Worm (Caenorhabditis elegans) whole organism, young adult: Measurements from ENCODE around the gene perm-1.

Experiments
- B0019.2 ChIP-seq: fragments of 200-800 bp; sonication (Bioruptor generic); conservative IDR thresholded peaks from 2 replicates; pipeline ENCODE4 v1.3.6; 2022; ENCODE audit warnings: missing genetic modification reagents, missing genetic modification characterization, missing compliant biosample characterization
- B0336.3 ChIP-seq: fragments of 200-800 bp; sonication (Bioruptor generic); IDR thresholded peaks from 2 replicates; pipeline ENCODE4 v1.3.6; 2022; ENCODE audit warnings: missing genetic modification characterization, missing compliant biosample characterization
- C17E4.6 ChIP-seq: fragments of 200-800 bp; sonication (Bioruptor generic); IDR thresholded peaks from 2 replicates; pipeline ENCODE4 v1.3.6; 2022; ENCODE audit warnings: missing genetic modification reagents, missing genetic modification characterization, missing compliant biosample characterization
- D2030.7 ChIP-seq: fragments of 200-800 bp; sonication (Bioruptor generic); IDR thresholded peaks from 2 replicates; pipeline ENCODE4 v1.3.6; 2022; ENCODE audit warnings: missing genetic modification reagents, missing genetic modification characterization, missing compliant biosample characterization
- F10E7.11 ChIP-seq: sonication (generic microtip); optimal IDR thresholded peaks from 2 replicates; lab custom pipeline; 2017; ENCODE audit warnings: mild to moderate bottlenecking, missing genetic modification characterization, moderate library complexity, missing compliant biosample characterization
- F39B2.1 ChIP-seq: fragments of 200-800 bp; sonication (Bioruptor generic); IDR thresholded peaks from 2 replicates; pipeline ENCODE4 v1.3.6; 2022; ENCODE audit warnings: missing genetic modification reagents, missing genetic modification characterization, missing compliant biosample characterization
- F55B11.4 ChIP-seq: sonication (generic microtip); optimal IDR thresholded peaks from 2 replicates; lab custom pipeline; 2016; ENCODE audit warnings: missing compliant biosample characterization, missing genetic modification characterization, borderline replicate concordance; ENCODE audit not compliant: insufficient read depth
- F57A8.1 ChIP-seq: fragments of 200-800 bp; sonication (Bioruptor generic); optimal IDR thresholded peaks from 2 replicates; lab custom pipeline; 2018; ENCODE audit warnings: mild to moderate bottlenecking, missing genetic modification characterization, moderate library complexity, missing compliant biosample characterization
- F57C9.4 ChIP-seq: sonication (generic microtip); optimal IDR thresholded peaks from 2 replicates; lab custom pipeline; 2017; ENCODE audit warnings: mild to moderate bottlenecking, missing genetic modification characterization, missing compliant biosample characterization
- K11D2.4 ChIP-seq: fragments of 200-800 bp; sonication (Bioruptor generic); IDR thresholded peaks from 2 replicates; pipeline ENCODE4 v1.3.6; 2022; ENCODE audit warnings: missing genetic modification reagents, missing genetic modification characterization, missing compliant biosample characterization
- T07F8.4 ChIP-seq: sonication (generic microtip); optimal IDR thresholded peaks from 2 replicates; lab custom pipeline; 2016; ENCODE audit warnings: mild to moderate bottlenecking, missing genetic modification characterization, moderate library complexity, missing compliant biosample characterization
- atf-7 ChIP-seq: sonication (generic microtip); optimal IDR thresholded peaks from 2 replicates; lab custom pipeline; 2017; ENCODE audit warnings: mild to moderate bottlenecking, missing genetic modification characterization, missing compliant biosample characterization
- attf-5 ChIP-seq: fragments of 200-800 bp; sonication (Bioruptor generic); optimal IDR thresholded peaks from 2 replicates; lab custom pipeline; 2018; ENCODE audit warnings: mild to moderate bottlenecking, missing genetic modification characterization, missing compliant biosample characterization
- ccch-3 ChIP-seq: fragments of 200-800 bp; sonication (Bioruptor generic); optimal IDR thresholded peaks from 2 replicates; lab custom pipeline; 2018; ENCODE audit warnings: mild to moderate bottlenecking, missing genetic modification characterization, missing compliant biosample characterization
- cebp-1 ChIP-seq, 2 experiments: fragments of 200-800 bp in 1 of 2; sonication (Bioruptor generic) in 1 of 2; sonication (generic microtip) in 1 of 2; IDR thresholded peaks in 1 of 2; optimal IDR thresholded peaks in 1 of 2; 2 replicates each; pipeline versions ENCODE4 v1.3.6 to Lab custom; 2017 to 2022; ENCODE audit warnings: missing compliant biosample characterization in 2 of 2, missing genetic modification characterization in 2 of 2, mild to moderate bottlenecking in 1 of 2, missing genetic modification reagents in 1 of 2, moderate library complexity in 1 of 2
- ceh-58 ChIP-seq: fragments of 200-800 bp; sonication (Bioruptor generic); IDR thresholded peaks from 2 replicates; pipeline ENCODE4 v1.3.6; 2022; ENCODE audit warnings: missing genetic modification characterization, missing compliant biosample characterization
- ceh-91 ChIP-seq: fragments of 200-800 bp; sonication (Bioruptor generic); IDR thresholded peaks from 2 replicates; pipeline ENCODE4 v1.3.6; 2022; ENCODE audit warnings: missing genetic modification reagents, missing genetic modification characterization, missing compliant biosample characterization
- chd-7 ChIP-seq: sonication (generic microtip); optimal IDR thresholded peaks from 2 replicates; lab custom pipeline; 2016; ENCODE audit warnings: mild to moderate bottlenecking, missing genetic modification characterization, moderate library complexity, missing compliant biosample characterization
- die-1 ChIP-seq: sonication (generic microtip); optimal IDR thresholded peaks from 2 replicates; lab custom pipeline; 2016; ENCODE audit warnings: missing genotype, mild to moderate bottlenecking, missing genetic modification characterization, missing compliant biosample characterization
- dpff-1 ChIP-seq: sonication (generic microtip); optimal IDR thresholded peaks from 2 replicates; lab custom pipeline; 2017; ENCODE audit warnings: mild to moderate bottlenecking, missing genetic modification characterization, missing compliant biosample characterization
- efl-1 ChIP-seq: fragments of 150-350 bp; optimal IDR thresholded peaks from 2 replicates; lab custom pipeline; 2014; ENCODE audit warnings: missing biosample characterization, missing genetic modification reagents, missing genetic modification characterization
- egl-44 ChIP-seq: fragments of 200-800 bp; sonication (Bioruptor generic); IDR thresholded peaks from 2 replicates; pipeline ENCODE4 v1.3.6; 2022; ENCODE audit warnings: missing genetic modification reagents, missing genetic modification characterization, missing compliant biosample characterization
- ets-4 ChIP-seq: fragments of 200-800 bp; sonication (Bioruptor generic); optimal IDR thresholded peaks from 2 replicates; lab custom pipeline; 2018; ENCODE audit warnings: mild to moderate bottlenecking, missing genetic modification characterization, missing compliant biosample characterization
- hrde-1 ChIP-seq: sonication (generic microtip); optimal IDR thresholded peaks from 2 replicates; lab custom pipeline; 2016; ENCODE audit warnings: missing genetic modification characterization, mild to moderate bottlenecking, missing compliant biosample characterization, moderate library complexity, missing genotype, missing genetic modification reagents, borderline replicate concordance
- hsf-1 ChIP-seq: fragments of 200-800 bp; sonication (Bioruptor generic); IDR thresholded peaks from 2 replicates; pipeline ENCODE4 v1.3.6; 2022; ENCODE audit warnings: missing genetic modification reagents, missing genetic modification characterization, missing compliant biosample characterization
- lag-1 ChIP-seq: fragments of 200-800 bp; sonication (Bioruptor generic); IDR thresholded peaks from 2 replicates; pipeline ENCODE4 v1.3.6; 2022; ENCODE audit warnings: missing genetic modification reagents, missing genetic modification characterization, missing compliant biosample characterization
- let-607 ChIP-seq, 2 experiments: fragments of 200-800 bp in 1 of 2; sonication (Bioruptor generic) in 1 of 2; sonication (generic microtip) in 1 of 2; optimal IDR thresholded peaks; 2 replicates each; lab custom pipeline; 2016 to 2018; ENCODE audit warnings: mild to moderate bottlenecking in 2 of 2, missing compliant biosample characterization in 2 of 2, missing genetic modification characterization in 2 of 2, moderate library complexity in 2 of 2, missing genotype in 1 of 2
- lin-54 ChIP-seq: fragments of 200-800 bp; sonication (Bioruptor generic); optimal IDR thresholded peaks from 2 replicates; lab custom pipeline; 2018; ENCODE audit warnings: mild to moderate bottlenecking, missing genetic modification characterization, missing compliant biosample characterization
- lsl-1 ChIP-seq: fragments of 200-800 bp; sonication (Bioruptor generic); optimal IDR thresholded peaks from 2 replicates; lab custom pipeline; 2018; ENCODE audit warnings: mild to moderate bottlenecking, missing genetic modification characterization, moderate library complexity, missing compliant biosample characterization
- madf-3 ChIP-seq: fragments of 200-800 bp; sonication (Bioruptor generic); IDR thresholded peaks from 2 replicates; pipeline ENCODE4 v1.3.6; 2022; ENCODE audit warnings: missing genetic modification reagents, missing genetic modification characterization, missing compliant biosample characterization
- madf-6 ChIP-seq: fragments of 200-800 bp; sonication (Bioruptor generic); IDR thresholded peaks from 2 replicates; pipeline ENCODE4 v1.3.6; 2022; ENCODE audit warnings: missing genetic modification reagents, missing genetic modification characterization, missing compliant biosample characterization
- madf-8 ChIP-seq: fragments of 200-800 bp; sonication (Bioruptor generic); conservative IDR thresholded peaks from 2 replicates; pipeline ENCODE4 v1.3.6; 2022; ENCODE audit warnings: missing genetic modification reagents, missing genetic modification characterization, missing compliant biosample characterization
- nfya-2 ChIP-seq: fragments of 200-800 bp; sonication (Bioruptor generic); IDR thresholded peaks from 2 replicates; pipeline ENCODE4 v1.3.6; 2022; ENCODE audit warnings: missing genetic modification reagents, missing genetic modification characterization, missing compliant biosample characterization
- nfyb-1 ChIP-seq: fragments of 200-800 bp; sonication (Bioruptor generic); IDR thresholded peaks from 2 replicates; pipeline ENCODE4 v1.3.6; 2022; ENCODE audit warnings: missing genetic modification reagents, missing genetic modification characterization, missing compliant biosample characterization
- nhr-120 ChIP-seq: fragments of 200-800 bp; sonication (Bioruptor generic); IDR thresholded peaks from 2 replicates; pipeline ENCODE4 v1.3.6; 2022; ENCODE audit warnings: missing genetic modification characterization, missing compliant biosample characterization
- nhr-179 ChIP-seq: sonication (generic microtip); optimal IDR thresholded peaks from 2 replicates; lab custom pipeline; 2016; ENCODE audit warnings: mild to moderate bottlenecking, missing genetic modification characterization, missing compliant biosample characterization
- rec-8 ChIP-seq, 2 experiments: sonication (generic microtip); optimal IDR thresholded peaks; 2 replicates each; lab custom pipeline; 2016; ENCODE audit warnings: mild to moderate bottlenecking in 2 of 2, missing genetic modification characterization in 2 of 2, missing genetic modification reagents in 2 of 2, missing genotype in 2 of 2, missing biosample characterization in 1 of 2, missing compliant biosample characterization in 1 of 2, moderate library complexity in 1 of 2
- sdz-38 ChIP-seq: sonication (generic microtip); optimal IDR thresholded peaks from 2 replicates; lab custom pipeline; 2016; ENCODE audit warnings: missing genotype, missing genetic modification characterization, missing compliant biosample characterization
- sea-2 ChIP-seq: fragments of 200-800 bp; sonication (Bioruptor generic); IDR thresholded peaks from 2 replicates; pipeline ENCODE4 v1.3.6; 2022; ENCODE audit warnings: missing genetic modification characterization, missing compliant biosample characterization
- tbp1 ChIP-seq: fragments of 200-800 bp; sonication (Bioruptor generic); optimal IDR thresholded peaks from 2 replicates; lab custom pipeline; 2018; ENCODE audit warnings: mild to moderate bottlenecking, missing genetic modification characterization, missing compliant biosample characterization
- tbx-9 ChIP-seq: sonication (generic microtip); optimal IDR thresholded peaks from 2 replicates; lab custom pipeline; 2016; ENCODE audit warnings: borderline replicate concordance, missing genetic modification characterization, inconsistent platforms, missing compliant biosample characterization
- tlf-1 ChIP-seq: fragments of 200-800 bp; sonication (Bioruptor generic); optimal IDR thresholded peaks from 2 replicates; lab custom pipeline; 2018; ENCODE audit warnings: mild to moderate bottlenecking, missing genetic modification characterization, missing compliant biosample characterization
- unc-130 ChIP-seq: sonication (generic microtip); optimal IDR thresholded peaks from 2 replicates; lab custom pipeline; 2016; ENCODE audit warnings: missing genetic modification reagents, missing genetic modification characterization, missing compliant biosample characterization
- unc-62 ChIP-seq: fragments of 150-350 bp; optimal IDR thresholded peaks from 2 replicates; lab custom pipeline; 2014; ENCODE audit warnings: missing biosample characterization, missing genetic modification reagents, missing genetic modification characterization
- xnd-1 ChIP-seq: sonication (generic microtip); optimal IDR thresholded peaks from 2 replicates; lab custom pipeline; 2016; ENCODE audit warnings: missing genotype, missing genetic modification reagents, missing genetic modification characterization, missing compliant biosample characterization
- ztf-25 ChIP-seq: fragments of 200-800 bp; sonication (Bioruptor generic); IDR thresholded peaks from 2 replicates; pipeline ENCODE4 v1.3.6; 2022; ENCODE audit warnings: missing genetic modification reagents, missing genetic modification characterization, missing compliant biosample characterization
- ztf-3 ChIP-seq: fragments of 200-800 bp; sonication (Bioruptor generic); optimal IDR thresholded peaks from 2 replicates; lab custom pipeline; 2018; ENCODE audit warnings: mild to moderate bottlenecking, missing genetic modification characterization, missing compliant biosample characterization

Gene perm-1

ce11 chrII:7877744-7878468 is 2.7 kb upstream of the perm-1 start, which contains the start of gene T01H3.2:
Gene T01H3.2 (minus strand): TSS chrII:7877994.
- no peak for TF ChIP-seq madf-8
- peak; percentile 51 for TF ChIP-seq tlf-1
- no peak for TF ChIP-seq F10E7.11 (tag; lab: Kevin White, UChicago)
- no peak for TF ChIP-seq K11D2.4 (GFP tag; lab: Robert Waterston, UW)
- TF ChIP-seq efl-1 (GFP tag; lab: Kevin White, UChicago): no peak
- TF ChIP-seq ztf-25 (GFP tag; lab: Robert Waterston, UW): no peak
- TF ChIP-seq tbp1: peak; percentile 21
- peak; percentile 28 for TF ChIP-seq chd-7 (tag; lab: Kevin White, UChicago)
- no peak for TF ChIP-seq sdz-38
- no peak for TF ChIP-seq F39B2.1
- TF ChIP-seq sea-2 (GFP tag; lab: Robert Waterston, UW): no peak
- peak; percentile 37 for TF ChIP-seq lin-54 (GFP tag; lab: Kevin White, UChicago)
- no peak for TF ChIP-seq ceh-58
- TF ChIP-seq nfyb-1 (GFP tag; lab: Robert Waterston, UW): peak; percentile 33; the same call in 1 of the 2 replicates
- TF ChIP-seq xnd-1 (tag; lab: Kevin White, UChicago): no peak
- no peak for TF ChIP-seq nhr-179 (tag; lab: Kevin White, UChicago)
- TF ChIP-seq ceh-91 (GFP tag; lab: Robert Waterston, UW): no peak
- 0 out of 2 replicates have a peak, but pooled peaks have one; percentile 10 for TF ChIP-seq B0336.3 (GFP tag; lab: Robert Waterston, UW)
- TF ChIP-seq T07F8.4 (tag; lab: Kevin White, UChicago): no peak
- no peak for TF ChIP-seq lag-1 (GFP tag; lab: Robert Waterston, UW)
- no peak for TF ChIP-seq unc-130 (GFP tag; lab: Kevin White, UChicago)
- no peak for TF ChIP-seq tbx-9
- TF ChIP-seq ets-4 (GFP tag; lab: Kevin White, UChicago): no peak
- TF ChIP-seq F57C9.4 (tag; lab: Kevin White, UChicago): no peak
- no peak for TF ChIP-seq B0019.2 (GFP tag; lab: Robert Waterston, UW)
- no peak for TF ChIP-seq D2030.7 (GFP tag; lab: Robert Waterston, UW)
- TF ChIP-seq cebp-1 (GFP tag; IDR thresholded peaks at IDR 0.05; lab: Robert Waterston, UW): no peak
- peak; percentile 21 for TF ChIP-seq cebp-1 (tag; optimal IDR thresholded peaks at IDR 0.05; lab: Kevin White, UChicago)
- no peak for TF ChIP-seq egl-44
- TF ChIP-seq ccch-3 (GFP tag; lab: Kevin White, UChicago): no peak
- no peak for TF ChIP-seq lsl-1 (GFP tag; lab: Kevin White, UChicago)
- no peak for TF ChIP-seq dpff-1 (tag; lab: Kevin White, UChicago)
- TF ChIP-seq madf-6 (GFP tag; lab: Robert Waterston, UW): no peak; the same call in 1 of the 2 replicates
- no peak for TF ChIP-seq nfya-2 (GFP tag; lab: Robert Waterston, UW)
- no peak for TF ChIP-seq hrde-1 (tag; lab: Kevin White, UChicago)
- no peak for TF ChIP-seq nhr-120 (GFP tag; lab: Robert Waterston, UW)
- TF ChIP-seq let-607 (tag; optimal IDR thresholded peaks at IDR 0.05; lab: Kevin White, UChicago): no peak
- no peak for TF ChIP-seq unc-62 (GFP tag; lab: Kevin White, UChicago)
- TF ChIP-seq F57A8.1 (GFP tag; lab: Kevin White, UChicago): no peak
- TF ChIP-seq atf-7 (tag; lab: Kevin White, UChicago): peak; percentile 9
- TF ChIP-seq C17E4.6 (GFP tag; lab: Robert Waterston, UW): no peak
- TF ChIP-seq attf-5 (GFP tag; lab: Kevin White, UChicago): no peak
- TF ChIP-seq die-1 (tag; lab: Kevin White, UChicago): no peak
- TF ChIP-seq F55B11.4 (tag; lab: Kevin White, UChicago): no peak
- no peak for TF ChIP-seq madf-3
- TF ChIP-seq hsf-1 (GFP tag; lab: Robert Waterston, UW): no peak
- no peak for TF ChIP-seq ztf-3 (GFP tag; lab: Kevin White, UChicago)
- no peak for TF ChIP-seq rec-8 (tag; optimal IDR thresholded peaks at IDR 0.05; lab: Kevin White, UChicago)
